Fruit fly (Drosophila melanogaster) whole organism, wandering third instar larva: ENCODE measurements around the gene Or92a.

Experiments used
- Abd-B ChIP-seq: fragments of >200 bp; optimal IDR thresholded peaks from 2 replicates; lab custom pipeline; 2017; ENCODE audit warnings: missing biosample characterization, missing genetic modification characterization
- CG32264 ChIP-seq: fragments of 200-800 bp; sonication (Bioruptor generic); optimal IDR thresholded peaks from 2 replicates; lab custom pipeline; 2016; ENCODE audit warnings: missing biosample characterization, missing genetic modification characterization
- CG9705 ChIP-seq: fragments of 200-800 bp; sonication (Bioruptor generic); optimal IDR thresholded peaks from 2 replicates; lab custom pipeline; 2018; ENCODE audit warnings: missing biosample characterization, mild to moderate bottlenecking, missing genetic modification characterization
- CrebA ChIP-seq: fragments of 200-800 bp; sonication (Bioruptor generic); optimal IDR thresholded peaks from 2 replicates; lab custom pipeline; 2016; ENCODE audit warnings: missing biosample characterization, mild to moderate bottlenecking, missing genetic modification characterization, borderline replicate concordance
- Dfd ChIP-seq: fragments of >200 bp; optimal IDR thresholded peaks from 2 replicates; lab custom pipeline; 2017; ENCODE audit warnings: missing biosample characterization, missing genetic modification characterization
- Dif ChIP-seq: fragments of 200-275, 200-300 bp; sonication (Bioruptor generic); optimal IDR thresholded peaks from 2 replicates; lab custom pipeline; 2018; ENCODE audit warnings: missing biosample characterization, missing genetic modification characterization; ENCODE audit not compliant: partially characterized antibody
- GATAd ChIP-seq: sonication (Bioruptor generic); optimal IDR thresholded peaks from 2 replicates; lab custom pipeline; 2016; ENCODE audit warnings: missing biosample characterization, missing genetic modification characterization
- HLH106 ChIP-seq: fragments of 200-800 bp; optimal IDR thresholded peaks from 3 replicates; lab custom pipeline; 2019; ENCODE audit warnings: missing biosample characterization, mild to moderate bottlenecking, missing genetic modification characterization, moderate library complexity
- Hnf4 ChIP-seq: fragments of 200-800 bp; sonication (Bioruptor generic); optimal IDR thresholded peaks from 2 replicates; lab custom pipeline; 2016; ENCODE audit warnings: missing biosample characterization, mild to moderate bottlenecking, missing genetic modification characterization
- Hr78 ChIP-seq: fragments of >200 bp; optimal IDR thresholded peaks from 2 replicates; lab custom pipeline; 2017; ENCODE audit warnings: missing biosample characterization, missing genetic modification characterization
- Hr83 ChIP-seq: fragments of 200-300 bp; sonication (Bioruptor generic); optimal IDR thresholded peaks from 2 replicates; lab custom pipeline; 2016; ENCODE audit warnings: missing biosample characterization, mild to moderate bottlenecking, missing genetic modification characterization, moderate library complexity; ENCODE audit not compliant: poor library complexity, severe bottlenecking
- Jra ChIP-seq: sonication (Bioruptor generic); optimal IDR thresholded peaks from 2 replicates; lab custom pipeline; 2016; ENCODE audit warnings: missing biosample characterization, missing genetic modification characterization
- Mio ChIP-seq: sonication (Bioruptor generic); optimal IDR thresholded peaks from 2 replicates; lab custom pipeline; 2016; ENCODE audit warnings: missing biosample characterization, missing genetic modification characterization
- Myc ChIP-seq: fragments of >200 bp; optimal IDR thresholded peaks from 2 replicates; lab custom pipeline; 2017
- N ChIP-seq: fragments of >200 bp; optimal IDR thresholded peaks from 2 replicates; lab custom pipeline; 2018; ENCODE audit warnings: missing biosample characterization, missing external identifiers, missing genetic modification characterization
- OdsH ChIP-seq: fragments of 200-800 bp; sonication (Bioruptor generic); optimal IDR thresholded peaks from 2 replicates; lab custom pipeline; 2016; ENCODE audit warnings: missing biosample characterization, mild to moderate bottlenecking, missing genetic modification characterization
- Rel ChIP-seq, 2 experiments: fragments of 200-800 bp; sonication (Bioruptor generic) in 1 of 2; optimal IDR thresholded peaks; 2 replicates in 1 of 2; 3 replicates in 1 of 2; lab custom pipeline; 2016 to 2019; ENCODE audit warnings: mild to moderate bottlenecking in 2 of 2, missing biosample characterization in 2 of 2, missing genetic modification characterization in 2 of 2, moderate library complexity in 1 of 2
- Sp1 ChIP-seq: fragments of 200-800 bp; sonication (Bioruptor generic); optimal IDR thresholded peaks from 3 replicates; lab custom pipeline; 2019; ENCODE audit warnings: missing biosample characterization, mild to moderate bottlenecking, missing genetic modification characterization, moderate library complexity
- Vsx2 ChIP-seq: fragments of 200-300, 225-300 bp; sonication (Bioruptor generic); optimal IDR thresholded peaks from 2 replicates; lab custom pipeline; 2018; ENCODE audit warnings: missing biosample characterization, missing genetic modification characterization; ENCODE audit not compliant: partially characterized antibody
- br ChIP-seq: fragments of 200-800 bp; sonication (Bioruptor generic); optimal IDR thresholded peaks from 2 replicates; lab custom pipeline; 2016; ENCODE audit warnings: missing biosample characterization, missing genetic modification characterization
- brk ChIP-seq: fragments of 200-800 bp; sonication (Bioruptor generic); optimal IDR thresholded peaks from 2 replicates; lab custom pipeline; 2016; ENCODE audit warnings: missing biosample characterization, mild to moderate bottlenecking, missing genetic modification characterization
- dl ChIP-seq, 2 experiments: fragments of 175-275, 200-275 bp in 1 of 2; fragments of 200-275 bp in 1 of 2; sonication (Bioruptor generic); optimal IDR thresholded peaks; lab custom pipeline; 2018; ENCODE audit warnings: mild to moderate bottlenecking in 2 of 2, missing biosample characterization in 2 of 2, missing genetic modification characterization in 2 of 2, moderate library complexity in 2 of 2; ENCODE audit not compliant: partially characterized antibody in 2 of 2, insufficient read depth in 1 of 2
- dmrt93B ChIP-seq: fragments of 200-800 bp; sonication (Bioruptor generic); optimal IDR thresholded peaks from 2 replicates; lab custom pipeline; 2018; ENCODE audit warnings: missing biosample characterization, mild to moderate bottlenecking, missing genetic modification characterization
- dsf ChIP-seq: sonication (Bioruptor generic); optimal IDR thresholded peaks from 2 replicates; lab custom pipeline; 2016; ENCODE audit warnings: missing biosample characterization, missing genetic modification characterization, borderline replicate concordance
- ey ChIP-seq: fragments of 200-800 bp; sonication (Bioruptor generic); optimal IDR thresholded peaks from 2 replicates; lab custom pipeline; 2016; ENCODE audit warnings: missing biosample characterization, missing genetic modification characterization
- foxo ChIP-seq, 2 experiments: fragments of 200-800 bp; sonication (Bioruptor generic); optimal IDR thresholded peaks; 2 replicates in 1 of 2; 3 replicates in 1 of 2; lab custom pipeline; 2016 to 2017; ENCODE audit warnings: missing biosample characterization in 2 of 2, missing genetic modification characterization in 2 of 2
- fru ChIP-seq: fragments of 200-800 bp; sonication (Bioruptor generic); optimal IDR thresholded peaks from 3 replicates; lab custom pipeline; 2016; ENCODE audit warnings: missing biosample characterization, mild to moderate bottlenecking, missing genetic modification characterization
- h ChIP-seq: fragments of 200-800 bp; sonication (Bioruptor generic); optimal IDR thresholded peaks from 3 replicates; lab custom pipeline; 2016; ENCODE audit warnings: missing biosample characterization, mild to moderate bottlenecking, missing genetic modification characterization
- jim ChIP-seq: fragments of 175-275, 200-325 bp; sonication (Bioruptor generic); optimal IDR thresholded peaks from 2 replicates; lab custom pipeline; 2016; ENCODE audit warnings: missing biosample characterization, mild to moderate bottlenecking, missing genetic modification characterization
- lola ChIP-seq: fragments of >200 bp; optimal IDR thresholded peaks from 2 replicates; lab custom pipeline; 2017; ENCODE audit warnings: missing biosample characterization, missing genetic modification characterization
- pan ChIP-seq: fragments of >200 bp; optimal IDR thresholded peaks from 2 replicates; lab custom pipeline; 2017
- psq ChIP-seq: fragments of 200-800 bp; sonication (Bioruptor generic); optimal IDR thresholded peaks from 3 replicates; lab custom pipeline; 2017; ENCODE audit warnings: missing biosample characterization, mild to moderate bottlenecking, missing genetic modification characterization, moderate library complexity
- rgr ChIP-seq: fragments of 200-800 bp; sonication (Bioruptor generic); optimal IDR thresholded peaks from 3 replicates; lab custom pipeline; 2016; ENCODE audit warnings: missing biosample characterization, mild to moderate bottlenecking, missing genetic modification characterization
- sage ChIP-seq: fragments of 200-800 bp; sonication (Bioruptor generic); optimal IDR thresholded peaks from 2 replicates; lab custom pipeline; 2016; ENCODE audit warnings: missing biosample characterization, mild to moderate bottlenecking, missing genetic modification characterization
- sv ChIP-seq: fragments of 200-800 bp; sonication (Bioruptor generic); optimal IDR thresholded peaks from 3 replicates; lab custom pipeline; 2016; ENCODE audit warnings: missing biosample characterization, missing genetic modification characterization
- tai ChIP-seq: sonication (Bioruptor generic); optimal IDR thresholded peaks from 2 replicates; lab custom pipeline; 2016; ENCODE audit warnings: missing biosample characterization, missing genetic modification characterization
- usp ChIP-seq: fragments of >200 bp; optimal IDR thresholded peaks from 2 replicates; lab custom pipeline; 2017; ENCODE audit warnings: missing biosample characterization, missing genetic modification characterization
- woc ChIP-seq: sonication (Bioruptor generic); optimal IDR thresholded peaks from 2 replicates; lab custom pipeline; 2016; ENCODE audit warnings: missing biosample characterization, mild to moderate bottlenecking, missing genetic modification characterization

Gene Or92a

DNA sequence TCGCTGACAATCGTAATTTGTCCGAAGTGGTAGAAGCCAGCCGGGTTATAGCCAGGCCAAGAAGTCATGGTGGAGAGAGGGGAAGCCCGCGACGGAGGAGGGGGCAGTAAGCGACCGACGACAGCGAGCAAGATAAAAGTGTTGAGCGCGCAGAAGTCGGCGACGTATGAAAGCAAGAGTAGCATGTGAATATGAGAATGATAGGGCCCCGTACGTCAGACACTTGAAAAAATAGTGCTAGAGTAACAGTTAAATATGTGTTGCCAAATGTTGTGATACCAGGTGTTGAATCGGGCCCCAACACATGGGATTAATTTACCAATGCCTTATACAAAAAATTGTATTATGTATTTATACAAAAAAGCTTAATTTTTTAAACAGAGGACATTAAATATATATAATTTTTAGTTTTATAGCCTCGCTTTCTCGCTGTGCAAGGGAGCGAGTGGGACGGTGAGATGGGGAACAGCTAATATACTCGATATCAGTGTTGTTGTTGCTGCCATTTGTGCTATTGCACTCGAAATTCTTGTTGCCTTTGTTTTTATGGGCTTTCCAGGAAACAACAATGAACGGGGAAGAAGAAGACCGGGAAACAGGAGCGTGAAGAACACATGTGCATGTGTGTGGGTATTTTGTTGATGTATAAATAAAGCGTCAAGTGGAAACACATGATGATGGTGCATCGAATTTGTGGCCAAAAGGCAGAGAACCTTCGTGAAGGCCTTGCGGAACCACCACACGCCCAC, 45.4 kb downstream of the Or92a start:
- TF ChIP-seq GATAd (no peak), usp (GFP tag; lab: Kevin White, UChicago) (no peak), sv (peak; percentile 58), lola (GFP tag; lab: Kevin White, UChicago) (no peak), Myc (lab: Kevin White, UChicago) (no peak), woc (GFP tag; lab: Kevin White, UChicago) (peak; percentile 37), foxo (GFP tag; optimal IDR thresholded peaks at IDR 0.05; lab: Kevin White, UChicago) (peak in 1 of 2 experiments; percentile 82), br (GFP tag; lab: Kevin White, UChicago) (peak; percentile 76), OdsH (peak; percentile 85), dmrt93B (GFP tag; lab: Kevin White, UChicago) (peak; percentile 63), Dif (no peak), N (GFP tag; lab: Kevin White, UChicago) (no peak), jim (GFP tag; lab: Kevin White, UChicago) (no peak), brk (GFP tag; lab: Kevin White, UChicago) (peak; percentile 74), ey (GFP tag; lab: Kevin White, UChicago) (peak; percentile 79), dsf (GFP tag; lab: Kevin White, UChicago) (peak; percentile 9), CG32264 (no peak), Mio (GFP tag; lab: Kevin White, UChicago) (no peak), tai (no peak), sage (peak; percentile 79), Jra (GFP tag; lab: Kevin White, UChicago) (no peak), Hr83 (GFP tag; lab: Kevin White, UChicago) (peak; percentile 61), pan (no peak), fru (GFP tag; lab: Kevin White, UChicago) (peak; percentile 72), CrebA (GFP tag; lab: Kevin White, UChicago) (no peak), psq (GFP tag; lab: Kevin White, UChicago) (peak; percentile 84), Hr78 (GFP tag; lab: Kevin White, UChicago) (no peak), Abd-B (no peak), dl (GFP tag; optimal IDR thresholded peaks at IDR 0.05; lab: Kevin White, UChicago; ENCODE audit: insufficient read depth in 1 of 2, partially characterized antibody in 2 of 2) (no peak), rgr (peak; percentile 89), Vsx2 (no peak), HLH106 (tag; lab: Kevin White, UChicago) (peak; percentile 86), Dfd (GFP tag; lab: Kevin White, UChicago) (no peak), Rel (GFP tag; optimal IDR thresholded peaks at IDR 0.05; lab: Kevin White, UChicago) (peak; percentile 62), Rel (tag; optimal IDR thresholded peaks at IDR 0.05; lab: Kevin White, UChicago) (peak; percentile 70), Sp1 (GFP tag; lab: Kevin White, UChicago) (peak; percentile 82), h (peak; percentile 86), Hnf4 (GFP tag; lab: Kevin White, UChicago) (peak; percentile 56), CG9705 (GFP tag; lab: Kevin White, UChicago) (peak; percentile 55)

DNA sequence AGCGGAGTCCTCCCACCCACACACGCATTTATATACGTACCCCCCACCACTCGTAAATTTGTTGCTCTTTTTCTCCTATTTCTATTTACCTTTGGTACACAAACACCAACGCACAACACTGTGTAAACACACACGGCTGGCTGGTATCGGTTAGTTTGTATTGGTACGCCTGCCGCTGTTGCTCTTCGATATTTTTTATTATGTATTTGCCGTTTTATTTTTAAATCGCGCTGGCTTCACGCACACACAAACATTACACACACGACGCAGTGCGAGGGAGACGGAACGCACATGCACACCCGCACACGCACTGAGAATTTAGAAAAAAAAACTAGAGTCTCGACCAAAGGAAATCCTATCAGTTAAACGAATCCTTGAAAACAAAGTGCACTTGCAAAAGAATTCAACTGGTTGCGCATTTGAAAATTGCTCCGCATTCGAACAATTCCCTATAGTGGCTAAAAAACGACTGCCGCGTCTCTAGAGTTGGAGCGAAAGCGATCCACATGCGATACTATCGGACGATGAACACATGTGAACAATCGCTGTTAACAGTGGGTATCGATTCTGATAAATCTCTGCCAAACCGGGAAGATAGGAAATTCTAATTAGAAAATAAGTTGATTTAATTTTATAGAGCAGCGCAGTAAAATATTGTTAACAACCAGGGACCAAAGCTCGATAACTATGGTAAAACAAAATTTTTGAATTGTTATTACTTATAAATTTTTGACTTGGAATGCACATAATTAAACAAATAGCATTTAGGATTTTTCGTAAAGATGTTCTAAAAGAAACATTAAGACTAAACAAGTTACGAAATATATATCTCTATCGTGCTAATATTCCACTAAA, 46.3 kb downstream of the Or92a start:
- TF ChIP-seq Hr83 (GFP tag; lab: Kevin White, UChicago) (peak; percentile 97), Mio (GFP tag; lab: Kevin White, UChicago) (peak; percentile 23), sv (no peak), tai (peak; percentile 47), woc (GFP tag; lab: Kevin White, UChicago) (peak; percentile 52), Rel (GFP tag; optimal IDR thresholded peaks at IDR 0.05; lab: Kevin White, UChicago) (no peak), Rel (tag; optimal IDR thresholded peaks at IDR 0.05; lab: Kevin White, UChicago) (no peak), Abd-B (no peak), lola (GFP tag; lab: Kevin White, UChicago) (no peak), Vsx2 (no peak), Sp1 (GFP tag; lab: Kevin White, UChicago) (peak; percentile 25), N (GFP tag; lab: Kevin White, UChicago) (peak; percentile 19), HLH106 (tag; lab: Kevin White, UChicago) (no peak), Hr78 (GFP tag; lab: Kevin White, UChicago) (no peak), usp (GFP tag; lab: Kevin White, UChicago) (no peak), foxo (GFP tag; optimal IDR thresholded peaks at IDR 0.05; lab: Kevin White, UChicago) (peak in 1 of 2 experiments; percentile 27), Dif (peak; percentile 37), sage (no peak), GATAd (no peak), Myc (lab: Kevin White, UChicago) (no peak), br (GFP tag; lab: Kevin White, UChicago) (peak; percentile 1), jim (GFP tag; lab: Kevin White, UChicago) (peak; percentile 55), dl (GFP tag; optimal IDR thresholded peaks at IDR 0.05; lab: Kevin White, UChicago; ENCODE audit: insufficient read depth in 1 of 2, partially characterized antibody in 2 of 2) (peak in 1 of 2 experiments; percentile 8), fru (GFP tag; lab: Kevin White, UChicago) (no peak), brk (GFP tag; lab: Kevin White, UChicago) (no peak), Hnf4 (GFP tag; lab: Kevin White, UChicago) (peak; percentile 14), OdsH (peak; percentile 23), ey (GFP tag; lab: Kevin White, UChicago) (no peak), Jra (GFP tag; lab: Kevin White, UChicago) (no peak), dmrt93B (GFP tag; lab: Kevin White, UChicago) (no peak), h (peak; percentile 78), rgr (peak; percentile 40), CrebA (GFP tag; lab: Kevin White, UChicago) (no peak), CG32264 (peak; percentile 50)
- TF ChIP-seq, all 38 proteins: peak for 16
